Worm (Caenorhabditis elegans) whole organism, L3 larva: Measurements from ENCODE around the gene dnj-8.
A peak's percentile ranks its signal among the peaks of the same experiment; 100 is the strongest.

Source experiments
- R02D3.7 ChIP-seq: fragments of 150-350 bp; optimal IDR thresholded peaks from 2 replicates; lab custom pipeline; 2014; ENCODE audit warnings: missing biosample characterization, missing genetic modification characterization
- ama-1 ChIP-seq: fragments of 150-350 bp; optimal IDR thresholded peaks from 2 replicates; lab custom pipeline; 2018
- ceh-16 ChIP-seq: sonication (generic microtip); optimal IDR thresholded peaks from 2 replicates; lab custom pipeline; 2017; ENCODE audit warnings: missing biosample characterization, missing genetic modification characterization
- ceh-28 ChIP-seq: fragments of 150-350 bp; optimal IDR thresholded peaks from 2 replicates; lab custom pipeline; 2014; ENCODE audit warnings: missing biosample characterization, missing genetic modification reagents, missing genetic modification characterization
- daf-12 ChIP-seq: fragments of 150-350 bp; optimal IDR thresholded peaks from 2 replicates; lab custom pipeline; 2014; ENCODE audit warnings: missing biosample characterization, missing genetic modification reagents, missing genetic modification characterization
- elt-2 ChIP-seq: sonication (generic microtip); optimal IDR thresholded peaks from 2 replicates; lab custom pipeline; 2016; ENCODE audit warnings: missing genetic modification reagents, mild to moderate bottlenecking, missing genetic modification characterization, missing compliant biosample characterization
- elt-3 ChIP-seq, 3 experiments: fragments of 150-350 bp in 1 of 3; sonication (generic microtip) in 2 of 3; optimal IDR thresholded peaks; 2 replicates in 2 of 3; 4 replicates in 1 of 3; lab custom pipeline; 2014 to 2017; ENCODE audit warnings: missing biosample characterization in 3 of 3, missing genetic modification characterization in 3 of 3
- eor-1 ChIP-seq, 2 experiments: fragments of 150-350 bp; optimal IDR thresholded peaks; 2 replicates each; lab custom pipeline; 2014 to 2018; ENCODE audit warnings: missing biosample characterization in 2 of 2, missing genetic modification characterization in 2 of 2
- fkh-10 ChIP-seq: sonication (generic microtip); optimal IDR thresholded peaks from 2 replicates; lab custom pipeline; 2017; ENCODE audit warnings: missing biosample characterization, missing genetic modification reagents, missing genetic modification characterization
- fos-1 ChIP-seq: fragments of 150-350 bp; optimal IDR thresholded peaks from 2 replicates; lab custom pipeline; 2014; ENCODE audit warnings: missing biosample characterization, missing genetic modification characterization
- hmg-11 ChIP-seq: sonication (generic microtip); optimal IDR thresholded peaks from 2 replicates; lab custom pipeline; 2016; ENCODE audit warnings: missing genetic modification characterization, missing compliant biosample characterization
- lin-15B ChIP-seq: fragments of 150-350 bp; optimal IDR thresholded peaks from 2 replicates; lab custom pipeline; 2014; ENCODE audit warnings: missing biosample characterization, missing genetic modification characterization
- lin-39 ChIP-seq: fragments of 150-350 bp; optimal IDR thresholded peaks from 2 replicates; lab custom pipeline; 2018; ENCODE audit warnings: missing biosample characterization, missing genetic modification reagents, missing genetic modification characterization
- lsy-12 ChIP-seq: sonication (generic microtip); optimal IDR thresholded peaks from 2 replicates; lab custom pipeline; 2016; ENCODE audit warnings: mild to moderate bottlenecking, missing genetic modification characterization, missing compliant biosample characterization
- mdl-1 ChIP-seq: fragments of 150-350 bp; optimal IDR thresholded peaks from 2 replicates; lab custom pipeline; 2014; ENCODE audit warnings: missing biosample characterization, missing genetic modification characterization
- mml-1 ChIP-seq: fragments of 150-350 bp; sonication (generic microtip); optimal IDR thresholded peaks from 3 replicates; lab custom pipeline; 2014; ENCODE audit warnings: missing biosample characterization, missing genetic modification characterization
- nfya-1 ChIP-seq: sonication (generic microtip); optimal IDR thresholded peaks from 2 replicates; lab custom pipeline; 2017; ENCODE audit warnings: missing genetic modification characterization, mild to moderate bottlenecking, missing compliant biosample characterization, antibody characterized with exemption, moderate library complexity; ENCODE audit not compliant: insufficient read depth
- nhr-11 ChIP-seq: fragments of 150-350 bp; optimal IDR thresholded peaks from 2 replicates; lab custom pipeline; 2014; ENCODE audit warnings: missing biosample characterization, missing genetic modification characterization
- nhr-12 ChIP-seq: fragments of 150-350 bp; optimal IDR thresholded peaks from 2 replicates; lab custom pipeline; 2014; ENCODE audit warnings: missing biosample characterization, missing genetic modification characterization
- nhr-23 ChIP-seq: fragments of 150-350 bp; optimal IDR thresholded peaks from 2 replicates; lab custom pipeline; 2014; ENCODE audit warnings: missing biosample characterization, missing genetic modification reagents, missing genetic modification characterization
- nhr-25 ChIP-seq: sonication (generic microtip); optimal IDR thresholded peaks from 2 replicates; lab custom pipeline; 2017; ENCODE audit warnings: missing biosample characterization, missing genetic modification characterization
- nhr-76 ChIP-seq: fragments of 150-350 bp; sonication (generic microtip); optimal IDR thresholded peaks from 5 replicates; lab custom pipeline; 2014; ENCODE audit warnings: missing biosample characterization, missing genetic modification characterization
- pha-4 ChIP-seq: fragments of 150-350 bp; optimal IDR thresholded peaks from 2 replicates; lab custom pipeline; 2014; ENCODE audit warnings: missing biosample characterization, missing genetic modification reagents, missing genetic modification characterization
- pqm-1 ChIP-seq: fragments of 150-350 bp; optimal IDR thresholded peaks from 2 replicates; lab custom pipeline; 2017; ENCODE audit warnings: missing biosample characterization, missing genetic modification characterization, inconsistent platforms
- sea-2 ChIP-seq: fragments of 150-350 bp; sonication (generic microtip); optimal IDR thresholded peaks from 4 replicates; lab custom pipeline; 2014; ENCODE audit warnings: missing biosample characterization, missing genetic modification reagents, missing genetic modification characterization
- skn-1 ChIP-seq: fragments of 150-350 bp; optimal IDR thresholded peaks from 2 replicates; lab custom pipeline; 2014; ENCODE audit warnings: missing biosample characterization, missing genetic modification characterization
- tbx-2 ChIP-seq: sonication (generic microtip); optimal IDR thresholded peaks from 2 replicates; lab custom pipeline; 2016; ENCODE audit warnings: mild to moderate bottlenecking, missing genetic modification characterization, missing compliant biosample characterization
- unc-39 ChIP-seq: sonication (generic microtip); optimal IDR thresholded peaks from 4 replicates; lab custom pipeline; 2017; ENCODE audit warnings: missing biosample characterization, missing genetic modification characterization
- zag-1 ChIP-seq: fragments of 150-350 bp; optimal IDR thresholded peaks from 2 replicates; lab custom pipeline; 2014; ENCODE audit warnings: missing biosample characterization, missing genetic modification characterization
- ztf-11 ChIP-seq: fragments of 150-350 bp; optimal IDR thresholded peaks from 2 replicates; lab custom pipeline; 2014; ENCODE audit warnings: missing biosample characterization, missing genetic modification characterization
- ztf-4 ChIP-seq: fragments of 150-350 bp; optimal IDR thresholded peaks from 2 replicates; lab custom pipeline; 2014; ENCODE audit warnings: missing biosample characterization, missing genetic modification characterization

Gene dnj-8

ce11 chrII:6600973-6601372 lies 3.1 kb upstream of the dnj-8 start, which contains the start of gene vps-33.2:
Gene vps-33.2, plus strand, starts transcription at chrII:6601216.
- TF ChIP-seq lsy-12 (tag; lab: Kevin White, UChicago) (peak; percentile 33), elt-3 (tag; optimal IDR thresholded peaks at IDR 0.05; lab: Kevin White, UChicago) (no peak), nhr-23 (tag; lab: Kevin White, UChicago) (peak; percentile 9), elt-2 (tag; lab: Kevin White, UChicago) (peak; percentile 19), nfya-1 (tag; lab: Kevin White, UChicago) (peak; percentile 54), nhr-25 (peak; percentile 3), nhr-76 (tag; lab: Kevin White, UChicago) (no peak), hmg-11 (tag; lab: Kevin White, UChicago) (peak; percentile 80), lin-39 (tag; lab: Kevin White, UChicago) (peak; percentile 24)
- TF ChIP-seq, all 47 proteins: peak for 7

- TF ChIP-seq lin-39 (tag; lab: Kevin White, UChicago) (no peak), ztf-4 (tag; lab: Kevin White, UChicago) (no peak), unc-39 (no peak), mml-1 (tag; lab: Kevin White, UChicago) (no peak), pha-4 (tag; lab: Kevin White, UChicago) (no peak), skn-1 (no peak), tbx-2 (tag; lab: Kevin White, UChicago) (no peak), zag-1 (tag; lab: Kevin White, UChicago) (no peak), nhr-11 (no peak), sea-2 (no peak), lin-15B (tag; lab: Kevin White, UChicago) (no peak)
Measured at ce11 chrII:6597507-6597906, 373 bp downstream of the dnj-8 start.

- TF ChIP-seq pqm-1 (tag; lab: Kevin White, UChicago) (no peak), ztf-4 (tag; lab: Kevin White, UChicago) (no peak), skn-1 (no peak), fkh-10 (GFP tag; lab: Kevin White, UChicago) (no peak), R02D3.7 (tag; lab: Kevin White, UChicago) (no peak), mdl-1 (no peak), mml-1 (tag; lab: Kevin White, UChicago) (no peak), nhr-25 (no peak), ceh-16 (no peak), nhr-12 (tag; lab: Kevin White, UChicago) (no peak), nhr-11 (no peak), lsy-12 (tag; lab: Kevin White, UChicago) (no peak), ceh-28 (tag; lab: Kevin White, UChicago) (no peak), elt-3 (tag; optimal IDR thresholded peaks at IDR 0.05; lab: Kevin White, UChicago) (no peak), zag-1 (tag; lab: Kevin White, UChicago) (no peak), hmg-11 (tag; lab: Kevin White, UChicago) (no peak), ztf-11 (tag; lab: Kevin White, UChicago) (no peak), lin-39 (tag; lab: Kevin White, UChicago) (no peak)
- TF ChIP-seq, all 47 proteins: peak for 0
Measured at ce11 chrII:6594151-6594550, 3.7 kb downstream of the dnj-8 start, which contains the start of gene aipr-1. Gene aipr-1, minus strand, starts transcription at chrII:6594251.

- TF ChIP-seq hmg-11 (tag; lab: Kevin White, UChicago) (no peak), nhr-23 (tag; lab: Kevin White, UChicago) (no peak), eor-1 (tag; optimal IDR thresholded peaks at IDR 0.05; lab: Kevin White, UChicago) (no peak)
Measured at ce11 chrII:6592251-6592650, 5.6 kb downstream of the dnj-8 start, which contains the start of gene C56C10.9. Gene C56C10.9, minus strand, starts transcription at chrII:6592351.

- TF ChIP-seq ama-1 (lab: Kevin White, UChicago) (peak; percentile 70), elt-2 (tag; lab: Kevin White, UChicago) (no peak), daf-12 (no peak)
Measured at ce11 chrII:6591000-6591399, 6.9 kb downstream of the dnj-8 start.

ce11 chrII:6589408-6589807 lies 8.5 kb downstream of the dnj-8 start, which contains the start of gene vps-32.1:
Gene vps-32.1, plus strand, starts transcription at chrII:6589708.
- TF ChIP-seq daf-12 (no peak), ceh-28 (tag; lab: Kevin White, UChicago) (no peak), fos-1 (tag; lab: Kevin White, UChicago) (peak; percentile 19), pqm-1 (tag; lab: Kevin White, UChicago) (peak; percentile 49), pha-4 (tag; lab: Kevin White, UChicago) (peak; percentile 21)
- TF ChIP-seq, all 47 proteins: peak for 3
